Worm (Caenorhabditis elegans) whole organism, young adult: ENCODE results near the gene Y38E10A.17.

Experiments
- D2030.7 ChIP-seq: fragments of 200-800 bp; sonication (Bioruptor generic); IDR thresholded peaks from 2 replicates; pipeline ENCODE4 v1.3.6; 2022; ENCODE audit warnings: missing genetic modification reagents, missing genetic modification characterization, missing compliant biosample characterization
- F10E7.11 ChIP-seq: sonication (generic microtip); optimal IDR thresholded peaks from 2 replicates; lab custom pipeline; 2017; ENCODE audit warnings: mild to moderate bottlenecking, missing genetic modification characterization, moderate library complexity, missing compliant biosample characterization
- F23B12.7 ChIP-seq: sonication (generic microtip); optimal IDR thresholded peaks from 2 replicates; lab custom pipeline; 2017; ENCODE audit warnings: missing genetic modification characterization, mild to moderate bottlenecking, missing compliant biosample characterization, antibody characterized with exemption, moderate library complexity; ENCODE audit not compliant: insufficient read depth
- F33H1.4 ChIP-seq: fragments of 200-800 bp; sonication (Bioruptor generic); IDR thresholded peaks from 2 replicates; pipeline ENCODE4 v1.3.6; 2022; ENCODE audit warnings: missing genetic modification reagents, missing genetic modification characterization, missing compliant biosample characterization
- F37B4.10 ChIP-seq: fragments of 200-800 bp; sonication (Bioruptor generic); IDR thresholded peaks from 2 replicates; pipeline ENCODE4 v1.3.6; 2022; ENCODE audit warnings: missing genetic modification characterization, missing compliant biosample characterization
- K12H6.12 ChIP-seq: fragments of 200-800 bp; sonication (Bioruptor generic); optimal IDR thresholded peaks from 2 replicates; lab custom pipeline; 2018; ENCODE audit warnings: mild to moderate bottlenecking, missing genetic modification characterization, missing compliant biosample characterization
- T26A5.8 ChIP-seq: sonication (generic microtip); optimal IDR thresholded peaks from 2 replicates; lab custom pipeline; 2016; ENCODE audit warnings: missing genetic modification characterization, missing compliant biosample characterization
- Y79H2A.3 ChIP-seq: fragments of 200-800 bp; sonication (Bioruptor generic); conservative IDR thresholded peaks from 2 replicates; pipeline ENCODE4 v1.3.6; 2022; ENCODE audit warnings: missing genetic modification reagents, missing genetic modification characterization, missing compliant biosample characterization
- attf-3 ChIP-seq: fragments of 200-800 bp; sonication (Bioruptor generic); conservative IDR thresholded peaks from 2 replicates; pipeline ENCODE4 v1.3.6; 2022; ENCODE audit warnings: missing genetic modification reagents, missing genetic modification characterization, missing compliant biosample characterization
- bed-2 ChIP-seq: fragments of 200-800 bp; sonication (Bioruptor generic); IDR thresholded peaks from 2 replicates; pipeline ENCODE4 v1.3.6; 2022; ENCODE audit warnings: missing genetic modification reagents, missing genetic modification characterization, missing compliant biosample characterization
- cebp-1 ChIP-seq, 2 experiments: fragments of 200-800 bp in 1 of 2; sonication (Bioruptor generic) in 1 of 2; sonication (generic microtip) in 1 of 2; IDR thresholded peaks in 1 of 2; optimal IDR thresholded peaks in 1 of 2; 2 replicates each; pipeline versions ENCODE4 v1.3.6 to Lab custom; 2017 to 2022; ENCODE audit warnings: missing compliant biosample characterization in 2 of 2, missing genetic modification characterization in 2 of 2, mild to moderate bottlenecking in 1 of 2, missing genetic modification reagents in 1 of 2, moderate library complexity in 1 of 2
- ceh-40 ChIP-seq: fragments of 200-800 bp; sonication (Bioruptor generic); IDR thresholded peaks from 2 replicates; pipeline ENCODE4 v1.3.6; 2022; ENCODE audit warnings: missing genetic modification characterization, missing compliant biosample characterization
- ceh-79 ChIP-seq: sonication (generic microtip); optimal IDR thresholded peaks from 2 replicates; lab custom pipeline; 2017; ENCODE audit warnings: mild to moderate bottlenecking, missing genetic modification characterization, missing compliant biosample characterization
- dox-1 ChIP-seq: fragments of 200-800 bp; sonication (Bioruptor generic); IDR thresholded peaks from 2 replicates; pipeline ENCODE4 v1.3.6; 2022; ENCODE audit warnings: missing genetic modification reagents, missing genetic modification characterization, missing compliant biosample characterization
- efl-1 ChIP-seq: fragments of 150-350 bp; optimal IDR thresholded peaks from 2 replicates; lab custom pipeline; 2014; ENCODE audit warnings: missing biosample characterization, missing genetic modification reagents, missing genetic modification characterization
- ekl-4 ChIP-seq: fragments of 200-800 bp; sonication (Bioruptor generic); IDR thresholded peaks from 2 replicates; pipeline ENCODE4 v1.3.6; 2022; ENCODE audit warnings: missing genetic modification reagents, missing genetic modification characterization, missing compliant biosample characterization
- fkh-3 ChIP-seq: sonication (generic microtip); optimal IDR thresholded peaks from 2 replicates; lab custom pipeline; 2016; ENCODE audit warnings: mild to moderate bottlenecking, missing genetic modification characterization, missing compliant biosample characterization
- him-1 ChIP-seq: sonication (generic microtip); optimal IDR thresholded peaks from 2 replicates; lab custom pipeline; 2016; ENCODE audit warnings: missing genotype, missing genetic modification reagents, missing genetic modification characterization, missing compliant biosample characterization
- hlh-12 ChIP-seq: sonication (generic microtip); optimal IDR thresholded peaks from 2 replicates; lab custom pipeline; 2016; ENCODE audit warnings: missing genetic modification characterization, missing compliant biosample characterization
- hmg-1.2 ChIP-seq: fragments of 200-800 bp; sonication (Bioruptor generic); IDR thresholded peaks from 2 replicates; pipeline ENCODE4 v1.3.6; 2022; ENCODE audit warnings: missing genetic modification reagents, missing genetic modification characterization, missing compliant biosample characterization
- hsf-1 ChIP-seq: fragments of 200-800 bp; sonication (Bioruptor generic); IDR thresholded peaks from 2 replicates; pipeline ENCODE4 v1.3.6; 2022; ENCODE audit warnings: missing genetic modification reagents, missing genetic modification characterization, missing compliant biosample characterization
- lin-35 ChIP-seq, 3 experiments: fragments of 150-350 bp in 2 of 3; sonication (generic microtip) in 1 of 3; optimal IDR thresholded peaks; 2 replicates each; lab custom pipeline; 2014 to 2018; ENCODE audit warnings: missing biosample characterization in 3 of 3, missing genetic modification characterization in 3 of 3, missing genetic modification reagents in 3 of 3
- lin-40 ChIP-seq: sonication (generic microtip); optimal IDR thresholded peaks from 2 replicates; lab custom pipeline; 2016; ENCODE audit warnings: missing genetic modification characterization, mild to moderate bottlenecking, missing compliant biosample characterization, missing genotype, missing genetic modification reagents
- lin-54 ChIP-seq: fragments of 200-800 bp; sonication (Bioruptor generic); optimal IDR thresholded peaks from 2 replicates; lab custom pipeline; 2018; ENCODE audit warnings: mild to moderate bottlenecking, missing genetic modification characterization, missing compliant biosample characterization
- lsl-1 ChIP-seq: fragments of 200-800 bp; sonication (Bioruptor generic); optimal IDR thresholded peaks from 2 replicates; lab custom pipeline; 2018; ENCODE audit warnings: mild to moderate bottlenecking, missing genetic modification characterization, moderate library complexity, missing compliant biosample characterization
- madf-10 ChIP-seq: sonication (generic microtip); optimal IDR thresholded peaks from 2 replicates; lab custom pipeline; 2016; ENCODE audit warnings: mild to moderate bottlenecking, missing genetic modification characterization, missing compliant biosample characterization
- mcd-1 ChIP-seq: fragments of 200-800 bp; sonication (Bioruptor generic); IDR thresholded peaks from 2 replicates; pipeline ENCODE4 v1.3.6; 2022; ENCODE audit warnings: missing genetic modification reagents, missing genetic modification characterization, missing compliant biosample characterization
- mel-28 ChIP-seq: sonication (generic microtip); optimal IDR thresholded peaks from 2 replicates; lab custom pipeline; 2016; ENCODE audit warnings: borderline replicate concordance, mild to moderate bottlenecking, missing genetic modification characterization, missing compliant biosample characterization
- mxl-1 ChIP-seq: sonication (generic microtip); optimal IDR thresholded peaks from 2 replicates; lab custom pipeline; 2016; ENCODE audit warnings: missing genetic modification characterization, missing compliant biosample characterization
- nhr-120 ChIP-seq: fragments of 200-800 bp; sonication (Bioruptor generic); IDR thresholded peaks from 2 replicates; pipeline ENCODE4 v1.3.6; 2022; ENCODE audit warnings: missing genetic modification characterization, missing compliant biosample characterization
- nhr-80 ChIP-seq: sonication (generic microtip); optimal IDR thresholded peaks from 2 replicates; lab custom pipeline; 2016; ENCODE audit warnings: missing genetic modification characterization, missing compliant biosample characterization
- nhr-90 ChIP-seq: sonication (generic microtip); optimal IDR thresholded peaks from 2 replicates; lab custom pipeline; 2016; ENCODE audit warnings: missing genotype, mild to moderate bottlenecking, missing genetic modification characterization, missing compliant biosample characterization
- pha-4 ChIP-seq: fragments of 150-350 bp; sonication (generic microtip); optimal IDR thresholded peaks from 2 replicates; lab custom pipeline; 2014; ENCODE audit warnings: missing biosample characterization, missing genetic modification reagents, missing genetic modification characterization
- rec-8 ChIP-seq, 2 experiments: sonication (generic microtip); optimal IDR thresholded peaks; 2 replicates each; lab custom pipeline; 2016; ENCODE audit warnings: mild to moderate bottlenecking in 2 of 2, missing genetic modification characterization in 2 of 2, missing genetic modification reagents in 2 of 2, missing genotype in 2 of 2, missing biosample characterization in 1 of 2, missing compliant biosample characterization in 1 of 2, moderate library complexity in 1 of 2
- sea-2 ChIP-seq: fragments of 200-800 bp; sonication (Bioruptor generic); IDR thresholded peaks from 2 replicates; pipeline ENCODE4 v1.3.6; 2022; ENCODE audit warnings: missing genetic modification characterization, missing compliant biosample characterization
- snpc-4 ChIP-seq, 5 experiments: fragments of 150-350 bp in 1 of 5; sonication (generic microtip) in 4 of 5; optimal IDR thresholded peaks; 2 replicates each; lab custom pipeline; 2014 to 2018; ENCODE audit warnings: missing genetic modification characterization in 5 of 5, missing biosample characterization in 3 of 5, antibody characterized with exemption in 2 of 5, mild to moderate bottlenecking in 2 of 5, missing compliant biosample characterization in 2 of 5, missing genotype in 2 of 5, moderate library complexity in 2 of 5, missing genetic modification reagents in 1 of 5
- tbp1 ChIP-seq: fragments of 200-800 bp; sonication (Bioruptor generic); optimal IDR thresholded peaks from 2 replicates; lab custom pipeline; 2018; ENCODE audit warnings: mild to moderate bottlenecking, missing genetic modification characterization, missing compliant biosample characterization
- tbx-9 ChIP-seq: sonication (generic microtip); optimal IDR thresholded peaks from 2 replicates; lab custom pipeline; 2016; ENCODE audit warnings: borderline replicate concordance, missing genetic modification characterization, inconsistent platforms, missing compliant biosample characterization
- tlf-1 ChIP-seq: fragments of 200-800 bp; sonication (Bioruptor generic); optimal IDR thresholded peaks from 2 replicates; lab custom pipeline; 2018; ENCODE audit warnings: mild to moderate bottlenecking, missing genetic modification characterization, missing compliant biosample characterization
- unc-130 ChIP-seq: sonication (generic microtip); optimal IDR thresholded peaks from 2 replicates; lab custom pipeline; 2016; ENCODE audit warnings: missing genetic modification reagents, missing genetic modification characterization, missing compliant biosample characterization
- ztf-3 ChIP-seq: fragments of 200-800 bp; sonication (Bioruptor generic); optimal IDR thresholded peaks from 2 replicates; lab custom pipeline; 2018; ENCODE audit warnings: mild to moderate bottlenecking, missing genetic modification characterization, missing compliant biosample characterization

Gene Y38E10A.17

DNA sequence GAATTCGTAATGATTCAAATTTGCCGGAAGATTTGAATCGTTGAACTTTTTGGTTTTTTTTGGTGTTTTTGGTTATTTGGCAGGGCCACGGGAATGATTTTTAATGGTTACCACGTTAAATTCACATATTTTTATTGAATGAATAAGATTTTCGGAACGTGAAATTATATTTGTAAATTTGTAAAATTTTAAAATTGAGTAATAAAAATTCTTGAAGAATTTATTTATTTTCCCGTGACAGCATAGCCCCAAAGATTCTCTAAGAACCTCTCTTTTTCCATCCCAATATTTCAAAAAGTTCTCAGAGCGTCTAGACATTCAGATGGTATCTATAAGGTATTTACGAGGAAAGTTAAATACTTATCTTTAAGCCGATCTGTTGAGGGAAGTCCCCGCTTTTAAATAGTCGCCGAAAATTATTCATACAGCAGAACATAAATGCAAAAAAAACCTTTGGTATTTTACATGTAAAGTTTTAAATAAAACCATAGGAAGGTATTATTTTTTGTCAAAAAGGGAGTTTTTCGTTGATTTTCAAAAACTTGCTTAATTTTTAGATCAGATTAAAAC is at the start of gene Y38E10A.17:
Gene Y38E10A.17, minus strand, starts transcription at position 51 of the 570 bp plus-strand sequence.
- TF ChIP-seq F37B4.10 (GFP tag; lab: Robert Waterston, UW) = no peak
- TF ChIP-seq tbp1 = no peak
- no peak for TF ChIP-seq F10E7.11 (tag; lab: Kevin White, UChicago)
- no peak for TF ChIP-seq mel-28
- no peak for TF ChIP-seq ekl-4 (GFP tag; lab: Robert Waterston, UW)
- no peak for TF ChIP-seq F33H1.4 (GFP tag; lab: Robert Waterston, UW)
- TF ChIP-seq unc-130 (GFP tag; lab: Kevin White, UChicago) = no peak
- TF ChIP-seq mcd-1 = no peak

DNA sequence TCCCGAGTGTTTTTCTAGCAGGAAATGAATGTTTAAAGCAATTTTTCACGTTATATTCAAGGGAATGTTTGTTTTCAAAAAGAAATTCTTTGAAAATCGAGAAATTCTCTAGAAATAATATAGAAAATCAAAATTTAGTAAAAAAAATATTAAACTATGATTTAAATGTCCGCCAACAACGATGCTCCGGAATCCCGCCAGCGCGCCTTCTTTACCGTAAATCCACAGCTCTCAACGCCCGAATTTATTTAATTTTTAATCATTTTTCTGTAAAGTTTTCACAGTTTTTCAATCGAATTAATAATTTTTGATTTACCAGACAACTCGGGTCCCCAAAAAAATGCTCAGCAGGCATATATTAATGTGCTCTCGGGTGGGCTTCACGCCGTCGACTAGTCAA is 45.0 kb upstream of the Y38E10A.17 start, which contains the start of the genes Y38E10A.33 and cox-10:
Gene Y38E10A.33, minus strand, starts transcription at position 12 of the 400 bp plus-strand sequence.
Gene cox-10, plus strand, starts transcription at position 320 of the 400 bp plus-strand sequence.
- TF ChIP-seq cebp-1 (GFP tag; IDR thresholded peaks at IDR 0.05; lab: Robert Waterston, UW) = no peak
- TF ChIP-seq cebp-1 (tag; optimal IDR thresholded peaks at IDR 0.05; lab: Kevin White, UChicago) = peak; percentile 11
- TF ChIP-seq madf-10 = no peak
- peak; percentile 72 for TF ChIP-seq lin-54
- TF ChIP-seq lin-35 (GFP tag; optimal IDR thresholded peaks at IDR 0.05; lab: Kevin White, UChicago) = peak in 1 of 3 experiments; percentile 74
- no peak for TF ChIP-seq bed-2 (GFP tag; lab: Robert Waterston, UW)
- TF ChIP-seq K12H6.12 (tag; lab: Kevin White, UChicago) = no peak
- TF ChIP-seq attf-3 (GFP tag; lab: Robert Waterston, UW) = peak; percentile 98
- TF ChIP-seq mcd-1 = peak; percentile 67
- TF ChIP-seq dox-1 (GFP tag; lab: Robert Waterston, UW) = no peak
- no peak for TF ChIP-seq Y79H2A.3 (GFP tag; lab: Robert Waterston, UW)
- peak; percentile 54 for TF ChIP-seq efl-1 (GFP tag; lab: Kevin White, UChicago)
- peak; percentile 28 for TF ChIP-seq F23B12.7 (tag; lab: Kevin White, UChicago)
- TF ChIP-seq lin-40 (tag; lab: Kevin White, UChicago) = peak; percentile 27
- no peak for TF ChIP-seq fkh-3 (tag; lab: Kevin White, UChicago)
- TF ChIP-seq, all 124 proteins: peak for 8

DNA sequence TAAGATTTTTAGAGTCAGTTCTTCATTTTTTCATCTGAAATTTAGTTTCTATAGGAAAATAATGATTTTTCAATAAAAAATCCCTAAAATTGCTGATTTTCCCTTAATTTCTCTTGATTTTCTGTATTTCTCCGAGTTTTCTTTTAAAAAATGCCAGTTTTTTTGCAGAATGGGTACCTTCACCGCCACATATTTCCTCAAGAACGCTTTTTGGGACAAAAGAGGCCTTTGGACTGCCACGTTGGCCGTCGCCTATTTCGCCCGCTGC is 44.2 kb upstream of the Y38E10A.17 start, which contains the start of gene Y38E10A.24:
Gene Y38E10A.24, plus strand, starts transcription at position 169 of the 268 bp plus-strand sequence.
- TF ChIP-seq tbp1 = no peak
- TF ChIP-seq nhr-90 (tag; lab: Kevin White, UChicago) = no peak
- no peak for TF ChIP-seq snpc-4 (GFP tag; optimal IDR thresholded peaks at IDR 0.05; lab: Kevin White, UChicago)
- no peak for TF ChIP-seq snpc-4 (tag; optimal IDR thresholded peaks at IDR 0.05; lab: Kevin White, UChicago)
- TF ChIP-seq mxl-1 = no peak
- TF ChIP-seq hsf-1 (GFP tag; lab: Robert Waterston, UW) = no peak

DNA sequence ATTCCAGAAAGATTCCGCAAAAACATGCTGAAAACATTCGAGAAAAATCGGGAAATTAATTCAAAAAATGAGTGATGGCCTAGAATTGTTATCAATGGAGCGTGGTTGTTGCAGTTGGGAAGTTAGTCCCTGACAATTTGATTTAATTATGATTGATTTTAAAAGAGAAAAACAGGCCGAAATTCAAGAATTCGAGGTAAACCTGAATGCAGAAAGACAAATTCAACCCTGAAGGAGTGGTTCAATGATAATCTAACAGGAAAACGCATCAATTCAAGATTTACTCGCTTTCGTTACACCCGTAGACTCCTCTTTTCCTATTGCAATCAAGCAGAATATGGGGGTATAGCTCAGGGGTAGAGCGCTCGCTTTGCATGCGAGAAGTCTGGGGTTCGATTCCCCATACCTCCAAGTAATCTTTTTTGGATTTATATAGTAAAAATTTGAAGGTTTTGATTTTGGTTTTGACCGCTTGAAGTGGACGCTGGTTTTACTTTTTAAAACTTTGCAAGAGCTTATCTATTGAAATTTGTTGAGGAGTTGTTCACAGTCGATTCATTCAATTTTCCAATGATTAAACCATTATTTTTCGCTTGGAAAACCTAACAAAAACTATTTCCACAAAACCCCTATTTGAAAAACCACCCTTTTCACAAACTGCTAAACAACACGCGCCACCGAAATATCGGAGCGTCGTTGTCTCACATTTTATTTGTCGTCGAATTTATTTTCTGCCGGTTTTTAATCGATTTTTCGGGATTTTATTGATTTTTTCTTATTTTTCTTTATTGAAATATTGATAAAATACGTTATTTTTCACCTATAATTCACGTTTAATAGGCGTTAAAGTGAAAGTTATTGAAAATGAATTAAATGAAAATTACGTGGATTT is 43.6 kb upstream of the Y38E10A.17 start:
- 0 out of 2 replicates have a peak, but pooled peaks have one; percentile 59 for TF ChIP-seq sea-2 (GFP tag; lab: Robert Waterston, UW)
- TF ChIP-seq F33H1.4 (GFP tag; lab: Robert Waterston, UW) = peak; percentile 68
- TF ChIP-seq hlh-12 (tag; lab: Kevin White, UChicago) = no peak
- no peak for TF ChIP-seq him-1 (tag; lab: Kevin White, UChicago)
- TF ChIP-seq pha-4 (tag; lab: Kevin White, UChicago) = no peak
- TF ChIP-seq rec-8 (tag; optimal IDR thresholded peaks at IDR 0.05; lab: Kevin White, UChicago) = peak; percentile 82 to 85
- TF ChIP-seq ceh-79 = peak; percentile 47
- no peak for TF ChIP-seq tbx-9
- TF ChIP-seq T26A5.8 = peak; percentile 33
- peak; percentile 54 for TF ChIP-seq lsl-1 (GFP tag; lab: Kevin White, UChicago)
- no peak; the same call in 1 of the 2 replicates for TF ChIP-seq ceh-40 (GFP tag; lab: Robert Waterston, UW)
- peak; percentile 68 for TF ChIP-seq tlf-1 (GFP tag; lab: Kevin White, UChicago)
- TF ChIP-seq D2030.7 (GFP tag; lab: Robert Waterston, UW) = peak; percentile 73
- peak; percentile 44; the same call in 1 of the 2 replicates for TF ChIP-seq hmg-1.2
- TF ChIP-seq nhr-120 = no peak
- TF ChIP-seq ztf-3 = peak; percentile 78
- peak; percentile 3 for TF ChIP-seq nhr-80 (tag; lab: Kevin White, UChicago)
